Worm (Caenorhabditis elegans) whole organism, L2 larva: Measurements from ENCODE around the gene mppb-1.

Source experiments
- ama-1 ChIP-seq: fragments of 150-350 bp; optimal IDR thresholded peaks from 2 replicates; lab custom pipeline; 2018; ENCODE audit warnings: inconsistent platforms
- blmp-1 ChIP-seq: sonication (generic microtip); optimal IDR thresholded peaks from 2 replicates; lab custom pipeline; 2017; ENCODE audit warnings: missing genetic modification characterization, mild to moderate bottlenecking, missing compliant biosample characterization, antibody characterized with exemption, moderate library complexity; ENCODE audit not compliant: insufficient read depth
- fos-1 ChIP-seq: fragments of 150-350 bp; optimal IDR thresholded peaks from 2 replicates; lab custom pipeline; 2014; ENCODE audit warnings: missing biosample characterization, missing genetic modification characterization
- lsy-2 ChIP-seq, 2 experiments: fragments of 150-350 bp in 1 of 2; sonication (generic microtip) in 1 of 2; optimal IDR thresholded peaks; 2 replicates each; lab custom pipeline; 2014 to 2017; ENCODE audit warnings: missing biosample characterization in 2 of 2, missing genetic modification characterization in 2 of 2
- mdl-1 ChIP-seq, 2 experiments: fragments of 150-350 bp in 1 of 2; sonication (generic microtip) in 1 of 2; optimal IDR thresholded peaks; 2 replicates each; lab custom pipeline; 2017; ENCODE audit warnings: missing biosample characterization in 2 of 2, missing genetic modification characterization in 2 of 2
- nhr-10 ChIP-seq: sonication (generic microtip); optimal IDR thresholded peaks from 2 replicates; lab custom pipeline; 2017; ENCODE audit warnings: missing biosample characterization, missing genetic modification characterization
- nhr-11 ChIP-seq: fragments of 150-350 bp; optimal IDR thresholded peaks from 2 replicates; lab custom pipeline; 2014; ENCODE audit warnings: missing biosample characterization, missing genetic modification characterization
- nhr-12 ChIP-seq: fragments of 150-350 bp; optimal IDR thresholded peaks from 2 replicates; lab custom pipeline; 2014; ENCODE audit warnings: missing biosample characterization, missing genetic modification characterization
- nhr-237 ChIP-seq: fragments of 150-350 bp; optimal IDR thresholded peaks from 2 replicates; lab custom pipeline; 2014; ENCODE audit warnings: missing biosample characterization, missing genetic modification characterization
- unc-62 ChIP-seq: fragments of 150-350 bp; optimal IDR thresholded peaks from 2 replicates; lab custom pipeline; 2014; ENCODE audit warnings: missing biosample characterization, missing genetic modification reagents, missing genetic modification characterization
- ztf-11 ChIP-seq: sonication (generic microtip); optimal IDR thresholded peaks from 2 replicates; lab custom pipeline; 2017; ENCODE audit warnings: missing biosample characterization, missing genetic modification characterization
- ztf-4 ChIP-seq: fragments of 150-350 bp; optimal IDR thresholded peaks from 2 replicates; lab custom pipeline; 2014; ENCODE audit warnings: missing biosample characterization, missing genetic modification characterization

- TF ChIP-seq nhr-11 (tag; lab: Kevin White, UChicago) = no peak
- TF ChIP-seq nhr-12 = no peak
- no peak for TF ChIP-seq nhr-237 (tag; lab: Kevin White, UChicago)
- TF ChIP-seq ztf-11 (tag; lab: Kevin White, UChicago) = no peak
- TF ChIP-seq ztf-4 (tag; lab: Kevin White, UChicago) = no peak
- no peak for TF ChIP-seq nhr-10 (tag; lab: Kevin White, UChicago)
- TF ChIP-seq fos-1 (tag; lab: Kevin White, UChicago) = no peak
- TF ChIP-seq unc-62 (GFP tag; lab: Kevin White, UChicago) = no peak
- no peak for TF ChIP-seq lsy-2 (tag; optimal IDR thresholded peaks at IDR 0.05; lab: Kevin White, UChicago)
- no peak for TF ChIP-seq ama-1 (lab: Kevin White, UChicago)
- no peak for TF ChIP-seq blmp-1 (tag; lab: Kevin White, UChicago)
- TF ChIP-seq mdl-1 (tag; optimal IDR thresholded peaks at IDR 0.05; lab: Kevin White, UChicago) = no peak
These were observed 43.2 kb downstream of the mppb-1 start for ce11 chrIV:9117700-9118099.
